Fruit fly (Drosophila melanogaster) whole organism, prepupa: Measurements from ENCODE around the gene CG13056.

Experiments
- Blimp-1 ChIP-seq: fragments of 200-800 bp; sonication (Bioruptor generic); optimal IDR thresholded peaks from 3 replicates; lab custom pipeline; 2017; ENCODE audit warnings: missing biosample characterization, missing genetic modification characterization, mild to moderate bottlenecking, moderate library complexity, missing genetic modification reagents
- CG11294 ChIP-seq: fragments of 200-800 bp; sonication (Bioruptor generic); IDR thresholded peaks from 2 replicates; pipeline ENCODE4 v1.3.6; 2022; ENCODE audit warnings: missing biosample characterization, missing genetic modification characterization
- CG11902 ChIP-seq: fragments of 200-800 bp; sonication (Bioruptor generic); optimal IDR thresholded peaks from 3 replicates; lab custom pipeline; 2016; ENCODE audit warnings: missing biosample characterization, missing genetic modification characterization
- CG15336 ChIP-seq: fragments of 200-800 bp; sonication (Bioruptor generic); IDR thresholded peaks from 2 replicates; pipeline ENCODE4 v1.3.6; 2022; ENCODE audit warnings: missing biosample characterization, missing genetic modification characterization
- CG1621 ChIP-seq: fragments of 200-800 bp; sonication (Bioruptor generic); optimal IDR thresholded peaks from 3 replicates; lab custom pipeline; 2018; ENCODE audit warnings: missing biosample characterization, mild to moderate bottlenecking, missing genetic modification characterization
- CG3032 ChIP-seq: fragments of 200-800 bp; optimal IDR thresholded peaks from 2 replicates; lab custom pipeline; 2019; ENCODE audit warnings: missing biosample characterization, mild to moderate bottlenecking, missing genetic modification characterization, moderate library complexity
- CG31627 ChIP-seq: fragments of 200-800 bp; sonication (Bioruptor generic); optimal IDR thresholded peaks from 3 replicates; lab custom pipeline; 2016; ENCODE audit warnings: missing biosample characterization, missing genetic modification characterization
- CG34406 ChIP-seq: fragments of 200-800 bp; sonication (Bioruptor generic); optimal IDR thresholded peaks from 3 replicates; lab custom pipeline; 2016; ENCODE audit warnings: missing biosample characterization, missing genetic modification characterization
- CG3919 ChIP-seq: fragments of 200-800 bp; sonication (Bioruptor generic); optimal IDR thresholded peaks from 3 replicates; lab custom pipeline; 2016; ENCODE audit warnings: missing biosample characterization, missing genetic modification characterization
- CG4318 ChIP-seq: fragments of 200-800 bp; sonication (Bioruptor generic); optimal IDR thresholded peaks from 3 replicates; lab custom pipeline; 2017; ENCODE audit warnings: missing biosample characterization, mild to moderate bottlenecking, missing genetic modification characterization
- CG6163 ChIP-seq: fragments of 200-800 bp; sonication (Bioruptor generic); IDR thresholded peaks from 3 replicates; pipeline ENCODE4 v1.3.6; 2022; ENCODE audit warnings: missing biosample characterization, missing genetic modification characterization
- CG6276 ChIP-seq: fragments of 200-800 bp; sonication (Bioruptor generic); optimal IDR thresholded peaks from 2 replicates; lab custom pipeline; 2017; ENCODE audit warnings: missing biosample characterization, mild to moderate bottlenecking, missing genetic modification characterization
- CG6792 ChIP-seq: fragments of 200-800 bp; sonication (Bioruptor generic); optimal IDR thresholded peaks from 3 replicates; lab custom pipeline; 2016; ENCODE audit warnings: missing biosample characterization, missing genetic modification characterization
- CG6854 ChIP-seq: fragments of 200-800 bp; sonication (Bioruptor generic); optimal IDR thresholded peaks from 2 replicates; lab custom pipeline; 2017; ENCODE audit warnings: missing biosample characterization, mild to moderate bottlenecking, missing genetic modification characterization
- CG8119 ChIP-seq: fragments of 200-800 bp; sonication (Bioruptor generic); IDR thresholded peaks from 3 replicates; pipeline ENCODE4 v1.3.6; 2022; ENCODE audit warnings: missing biosample characterization, missing genetic modification characterization
- CG8319 ChIP-seq: fragments of 200-800 bp; sonication (Bioruptor generic); optimal IDR thresholded peaks from 3 replicates; lab custom pipeline; 2016; ENCODE audit warnings: missing biosample characterization, missing genetic modification characterization
- CG8632 ChIP-seq: fragments of 200-800 bp; sonication (Bioruptor generic); optimal IDR thresholded peaks from 3 replicates; lab custom pipeline; 2016; ENCODE audit warnings: missing biosample characterization, missing genetic modification characterization
- CG9139 ChIP-seq: fragments of 200-800 bp; sonication (Bioruptor generic); optimal IDR thresholded peaks from 3 replicates; lab custom pipeline; 2017; ENCODE audit warnings: missing biosample characterization, mild to moderate bottlenecking, missing genetic modification characterization
- Eip75B ChIP-seq: fragments of 200-800 bp; sonication (Bioruptor generic); optimal IDR thresholded peaks from 3 replicates; lab custom pipeline; 2016; ENCODE audit warnings: missing biosample characterization, missing genetic modification characterization
- Eip78C ChIP-seq: fragments of 200-800 bp; sonication (Bioruptor generic); peaks from one replicate; lab custom pipeline; 2016; ENCODE audit warnings: missing biosample characterization, missing genetic modification characterization
- Eip93F ChIP-seq: fragments of 200-800 bp; sonication (Bioruptor generic); optimal IDR thresholded peaks from 2 replicates; lab custom pipeline; 2016; ENCODE audit warnings: missing biosample characterization, mild to moderate bottlenecking, missing genetic modification characterization
- Ets96B ChIP-seq: fragments of 200-800 bp; optimal IDR thresholded peaks from 2 replicates; lab custom pipeline; 2019; ENCODE audit warnings: missing biosample characterization, mild to moderate bottlenecking, missing genetic modification characterization, moderate library complexity
- Gug ChIP-seq: fragments of 200-800 bp; sonication (Bioruptor generic); IDR thresholded peaks from 2 replicates; pipeline ENCODE4 v1.3.6; 2022; ENCODE audit warnings: missing biosample characterization, missing genetic modification characterization
- Hr38 ChIP-seq: sonication (Bioruptor generic); optimal IDR thresholded peaks from 2 replicates; lab custom pipeline; 2016; ENCODE audit warnings: missing biosample characterization, missing genetic modification characterization
- Hr39 ChIP-seq: fragments of 200-800 bp; sonication (Bioruptor generic); optimal IDR thresholded peaks from 2 replicates; lab custom pipeline; 2016; ENCODE audit warnings: missing biosample characterization, missing genetic modification characterization
- Hr4 ChIP-seq: fragments of 200-800 bp; sonication (Bioruptor generic); optimal IDR thresholded peaks from 3 replicates; lab custom pipeline; 2016; ENCODE audit warnings: missing biosample characterization, missing genetic modification characterization
- Lpt ChIP-seq: fragments of 200-800 bp; sonication (Bioruptor generic); optimal IDR thresholded peaks from 3 replicates; lab custom pipeline; 2016; ENCODE audit warnings: missing biosample characterization, missing genetic modification characterization
- Met ChIP-seq: fragments of 200-800 bp; sonication (Bioruptor generic); optimal IDR thresholded peaks from 3 replicates; lab custom pipeline; 2016; ENCODE audit warnings: missing biosample characterization, missing genetic modification characterization
- OdsH ChIP-seq: fragments of 200-800 bp; sonication (Bioruptor generic); optimal IDR thresholded peaks from 3 replicates; lab custom pipeline; 2016; ENCODE audit warnings: missing biosample characterization, missing genetic modification characterization
- Smox ChIP-seq: fragments of 200-800 bp; sonication (Bioruptor generic); optimal IDR thresholded peaks from 3 replicates; lab custom pipeline; 2016; ENCODE audit warnings: missing biosample characterization, missing genetic modification characterization
- Sox14 ChIP-seq: fragments of 200-800 bp; sonication (Bioruptor generic); optimal IDR thresholded peaks from 3 replicates; lab custom pipeline; 2016; ENCODE audit warnings: missing biosample characterization, missing genetic modification characterization
- Sox15 ChIP-seq: fragments of 200-800 bp; sonication (Bioruptor generic); optimal IDR thresholded peaks from 3 replicates; lab custom pipeline; 2016; ENCODE audit warnings: missing biosample characterization, missing genetic modification characterization
- achi ChIP-seq: fragments of 200-800 bp; sonication (Bioruptor generic); optimal IDR thresholded peaks from 3 replicates; lab custom pipeline; 2016; ENCODE audit warnings: missing biosample characterization, missing genetic modification characterization
- acj6 ChIP-seq: fragments of 200-800 bp; sonication (Bioruptor generic); optimal IDR thresholded peaks from 3 replicates; lab custom pipeline; 2016; ENCODE audit warnings: missing biosample characterization, missing genetic modification characterization
- cyc ChIP-seq: fragments of 200-800 bp; sonication (Bioruptor generic); optimal IDR thresholded peaks from 3 replicates; lab custom pipeline; 2016; ENCODE audit warnings: missing biosample characterization, missing genetic modification characterization
- dac ChIP-seq: fragments of 200-800 bp; sonication (Bioruptor generic); optimal IDR thresholded peaks from 2 replicates; lab custom pipeline; 2017; ENCODE audit warnings: missing biosample characterization, mild to moderate bottlenecking, missing genetic modification characterization
- eg ChIP-seq: fragments of 200-800 bp; sonication (Bioruptor generic); IDR thresholded peaks from 3 replicates; pipeline ENCODE4 v1.3.6; 2022; ENCODE audit warnings: missing biosample characterization, missing genetic modification characterization
- esn ChIP-seq: fragments of 200-800 bp; sonication (Bioruptor generic); optimal IDR thresholded peaks from 2 replicates; lab custom pipeline; 2016; ENCODE audit warnings: missing biosample characterization, mild to moderate bottlenecking, missing genetic modification characterization, moderate library complexity
- fkh ChIP-seq: fragments of 200-800 bp; sonication (Bioruptor generic); optimal IDR thresholded peaks from 3 replicates; lab custom pipeline; 2017; ENCODE audit warnings: missing biosample characterization, mild to moderate bottlenecking, missing genetic modification characterization, moderate library complexity
- lz ChIP-seq: fragments of 200-800 bp; sonication (Bioruptor generic); optimal IDR thresholded peaks from 3 replicates; lab custom pipeline; 2016; ENCODE audit warnings: missing biosample characterization, missing genetic modification characterization
- net ChIP-seq: fragments of 200-800 bp; sonication (Bioruptor generic); optimal IDR thresholded peaks from 3 replicates; lab custom pipeline; 2016; ENCODE audit warnings: missing biosample characterization, missing genetic modification characterization
- pdm3 ChIP-seq: fragments of 200-800 bp; sonication (Bioruptor generic); optimal IDR thresholded peaks from 3 replicates; lab custom pipeline; 2016; ENCODE audit warnings: missing biosample characterization, missing genetic modification characterization
- salr ChIP-seq, 2 experiments: fragments of 200-800 bp; sonication (Bioruptor generic); optimal IDR thresholded peaks; 3 replicates each; lab custom pipeline; 2016 to 2018; ENCODE audit warnings: missing biosample characterization in 2 of 2, missing genetic modification characterization in 2 of 2, mild to moderate bottlenecking in 1 of 2
- spab ChIP-seq: fragments of 200-800 bp; sonication (Bioruptor generic); optimal IDR thresholded peaks from 2 replicates; lab custom pipeline; 2017; ENCODE audit warnings: missing biosample characterization, mild to moderate bottlenecking, missing genetic modification characterization, missing genetic modification reagents
- topi ChIP-seq: fragments of 200-800 bp; sonication (Bioruptor generic); optimal IDR thresholded peaks from 3 replicates; lab custom pipeline; 2016; ENCODE audit warnings: missing biosample characterization, missing genetic modification characterization
- vri ChIP-seq: fragments of 200-800 bp; sonication (Bioruptor generic); optimal IDR thresholded peaks from 3 replicates; lab custom pipeline; 2016; ENCODE audit warnings: missing biosample characterization, mild to moderate bottlenecking, missing genetic modification characterization

Gene CG13056

DNA sequence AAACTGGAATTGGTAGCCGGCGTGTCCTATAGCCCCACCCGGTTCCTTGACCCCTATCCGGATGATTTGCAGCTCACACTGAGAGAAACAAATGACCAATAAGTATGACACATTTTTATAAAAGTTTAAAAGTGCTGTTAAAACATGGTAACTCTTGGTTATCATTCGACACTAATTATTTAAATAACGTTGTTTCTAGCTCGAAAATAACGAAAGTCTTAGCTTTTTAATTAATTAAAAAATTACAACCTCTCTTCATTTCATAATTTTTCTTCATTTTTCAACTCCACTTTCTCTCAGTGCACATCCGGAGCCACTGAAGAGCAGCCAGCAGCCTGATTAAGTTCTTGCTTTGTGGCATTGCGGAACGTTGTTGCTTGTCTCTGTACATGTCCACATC lies 31.1 kb downstream of the CG13056 start (continued):
- peak; percentile 87 for TF ChIP-seq OdsH (GFP tag; lab: Kevin White, UChicago)
- peak; percentile 87 for TF ChIP-seq Sox14 (GFP tag; lab: Kevin White, UChicago)
- TF ChIP-seq Blimp-1 (GFP tag; lab: Kevin White, UChicago): peak; percentile 63
- TF ChIP-seq Smox (GFP tag; lab: Kevin White, UChicago): peak; percentile 85
- TF ChIP-seq Hr39 (GFP tag; lab: Kevin White, UChicago): peak; percentile 75
- peak; percentile 88 for TF ChIP-seq acj6 (GFP tag; lab: Kevin White, UChicago)
- peak; percentile 44 for TF ChIP-seq Hr4 (GFP tag; lab: Kevin White, UChicago)
- TF ChIP-seq CG11294 (GFP tag; lab: Robert Waterston, UW): peak; percentile 45; the same call in 1 of the 2 replicates
- TF ChIP-seq esn (GFP tag; lab: Kevin White, UChicago): peak; percentile 89
- TF ChIP-seq eg (GFP tag; lab: Robert Waterston, UW): no peak
- no peak for TF ChIP-seq fkh (GFP tag; lab: Kevin White, UChicago)
- peak; percentile 90 for TF ChIP-seq CG8632 (GFP tag; lab: Kevin White, UChicago)
- peak; percentile 83 for TF ChIP-seq lz (GFP tag; lab: Kevin White, UChicago)
- peak; percentile 75 for TF ChIP-seq salr (GFP tag; optimal IDR thresholded peaks at IDR 0.05; lab: Kevin White, UChicago)
- peak; percentile 92 for TF ChIP-seq CG3919 (GFP tag; lab: Kevin White, UChicago)
- TF ChIP-seq CG6854: peak; percentile 64
- peak; percentile 88 for TF ChIP-seq net
- peak; percentile 93 for TF ChIP-seq Eip75B
- TF ChIP-seq CG6792: peak; percentile 86
- TF ChIP-seq CG8119 (GFP tag; lab: Robert Waterston, UW): peak; percentile 81
- TF ChIP-seq CG1621 (tag; lab: Kevin White, UChicago): peak; percentile 84
- TF ChIP-seq CG9139 (GFP tag; lab: Kevin White, UChicago): peak; percentile 81
- TF ChIP-seq Met: peak; percentile 85
- TF ChIP-seq dac (GFP tag; lab: Kevin White, UChicago): no peak

DNA sequence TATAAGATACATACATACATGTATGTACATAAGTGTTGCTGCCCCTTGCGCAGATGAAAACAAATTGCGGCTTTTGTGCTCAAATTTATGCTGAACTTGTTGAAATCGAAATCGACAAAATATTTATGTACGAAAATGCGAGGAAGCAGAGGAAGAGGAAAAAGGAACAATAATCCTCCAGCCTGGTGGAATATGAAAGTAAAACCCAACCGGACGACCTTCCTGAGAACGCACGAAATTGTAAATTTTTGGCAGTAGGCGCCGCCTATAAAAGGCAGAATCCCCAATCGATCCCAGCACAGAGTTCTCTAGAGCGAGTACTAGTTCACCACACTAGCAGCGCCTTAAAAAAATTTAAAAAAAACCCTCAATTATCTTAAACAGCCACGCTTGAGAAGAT lies 31.5 kb downstream of the CG13056 start, which contains the start of gene Cpr72Eb:
Cpr72Eb (plus strand) TSS at position 301 of the 400 bp plus-strand sequence.
- TF ChIP-seq Blimp-1 (GFP tag; lab: Kevin White, UChicago) (no peak), CG3032 (tag; lab: Kevin White, UChicago) (no peak), CG4318 (GFP tag; lab: Kevin White, UChicago) (no peak), spab (GFP tag; lab: Kevin White, UChicago) (no peak), achi (GFP tag; lab: Kevin White, UChicago) (no peak), Eip78C (GFP tag; lab: Kevin White, UChicago) (no peak), CG34406 (GFP tag; lab: Kevin White, UChicago) (no peak), Hr38 (GFP tag; lab: Kevin White, UChicago) (no peak), CG11902 (no peak), Eip75B (no peak), lz (GFP tag; lab: Kevin White, UChicago) (no peak), Sox15 (GFP tag; lab: Kevin White, UChicago) (no peak), CG8319 (GFP tag; lab: Kevin White, UChicago) (no peak), vri (GFP tag; lab: Kevin White, UChicago) (no peak), CG6163 (GFP tag; lab: Robert Waterston, UW) (no peak), eg (GFP tag; lab: Robert Waterston, UW) (no peak), esn (GFP tag; lab: Kevin White, UChicago) (no peak), CG8119 (GFP tag; lab: Robert Waterston, UW) (no peak), CG31627 (no peak), Eip93F (no peak)

- no peak for TF ChIP-seq CG15336 (GFP tag; lab: Robert Waterston, UW)
- no peak for TF ChIP-seq cyc
- no peak for TF ChIP-seq OdsH (GFP tag; lab: Kevin White, UChicago)
- no peak for TF ChIP-seq Ets96B (tag; lab: Kevin White, UChicago)
- TF ChIP-seq Smox (GFP tag; lab: Kevin White, UChicago): no peak
- TF ChIP-seq Gug (GFP tag; lab: Robert Waterston, UW): no peak
- no peak for TF ChIP-seq achi (GFP tag; lab: Kevin White, UChicago)
- TF ChIP-seq Lpt: no peak
- no peak for TF ChIP-seq CG6276 (GFP tag; lab: Kevin White, UChicago)
- TF ChIP-seq topi (GFP tag; lab: Kevin White, UChicago): no peak
- no peak for TF ChIP-seq net
- no peak for TF ChIP-seq pdm3 (GFP tag; lab: Kevin White, UChicago)
- TF ChIP-seq eg (GFP tag; lab: Robert Waterston, UW): no peak
- no peak for TF ChIP-seq salr (GFP tag; optimal IDR thresholded peaks at IDR 0.05; lab: Kevin White, UChicago)
- no peak for TF ChIP-seq Eip93F
- TF ChIP-seq Met: no peak
- TF ChIP-seq CG3032 (tag; lab: Kevin White, UChicago): no peak
- no peak for TF ChIP-seq spab (GFP tag; lab: Kevin White, UChicago)
Measured at dm6 chr3L:16367240-16367639, 34.1 kb downstream of the CG13056 start, which contains the start of gene Cpr72Ec. Gene Cpr72Ec, minus strand, starts transcription at chr3L:16367340.
